Worm (Caenorhabditis elegans) whole organism, L4 larva: ENCODE data around the gene C09E10.3.

Experiments
- D1046.2 ChIP-seq: fragments of 200-800 bp; sonication (Bioruptor generic); IDR thresholded peaks from 2 replicates; pipeline ENCODE4 v1.3.6; 2022; ENCODE audit warnings: missing genetic modification characterization, missing compliant biosample characterization
- F37D6.2 ChIP-seq: sonication (generic microtip); optimal IDR thresholded peaks from 2 replicates; lab custom pipeline; 2016; ENCODE audit warnings: mild to moderate bottlenecking, missing genetic modification characterization, missing compliant biosample characterization
- F44E2.7 ChIP-seq: fragments of 200-800 bp; sonication (Bioruptor generic); IDR thresholded peaks from 2 replicates; pipeline ENCODE4 v2.1.2; 2022; ENCODE audit warnings: missing genetic modification characterization, missing compliant biosample characterization
- R02D3.7 ChIP-seq: fragments of 150-350 bp; sonication (generic microtip); optimal IDR thresholded peaks from 3 replicates; lab custom pipeline; 2014; ENCODE audit warnings: missing biosample characterization, missing genetic modification characterization
- T26A8.4 ChIP-seq: fragments of 200-800 bp; sonication (Bioruptor generic); IDR thresholded peaks from 2 replicates; pipeline ENCODE4 v1.3.6; 2022; ENCODE audit warnings: missing genetic modification characterization, missing compliant biosample characterization
- ZK546.5 ChIP-seq, 2 experiments: sonication (generic microtip); optimal IDR thresholded peaks; 2 replicates each; lab custom pipeline; 2017; ENCODE audit warnings: missing biosample characterization in 2 of 2, missing genetic modification characterization in 2 of 2
- aha-1 ChIP-seq: fragments of 150-350 bp; peaks from one replicate; lab custom pipeline; 2014; ENCODE audit warnings: missing biosample characterization, missing genetic modification characterization
- aly-2 ChIP-seq: sonication (generic microtip); optimal IDR thresholded peaks from 2 replicates; lab custom pipeline; 2018; ENCODE audit warnings: missing biosample characterization, missing genetic modification characterization
- ama-1 ChIP-seq: fragments of 150-350 bp; optimal IDR thresholded peaks from 2 replicates; lab custom pipeline; 2014; ENCODE audit warnings: inconsistent platforms, mixed read lengths
- attf-4 ChIP-seq: sonication (generic microtip); optimal IDR thresholded peaks from 3 replicates; lab custom pipeline; 2017; ENCODE audit warnings: missing biosample characterization, missing genetic modification characterization
- ceh-82 ChIP-seq: sonication (generic microtip); optimal IDR thresholded peaks from 2 replicates; lab custom pipeline; 2017; ENCODE audit warnings: missing biosample characterization, missing genetic modification characterization
- ctbp-1 ChIP-seq: fragments of 200-800 bp; sonication (Bioruptor generic); IDR thresholded peaks from 2 replicates; pipeline ENCODE4 v1.3.6; 2022; ENCODE audit warnings: missing genetic modification reagents, missing genetic modification characterization, missing compliant biosample characterization
- dmd-9 ChIP-seq: fragments of 200-800 bp; sonication (Bioruptor generic); IDR thresholded peaks from 2 replicates; pipeline ENCODE4 v1.3.6; 2022; ENCODE audit warnings: missing genetic modification reagents, missing genetic modification characterization, missing compliant biosample characterization
- duxl-1 ChIP-seq: sonication (generic microtip); optimal IDR thresholded peaks from 2 replicates; lab custom pipeline; 2016; ENCODE audit warnings: mild to moderate bottlenecking, missing genetic modification characterization, moderate library complexity, missing compliant biosample characterization; ENCODE audit not compliant: poor library complexity
- dve-1 ChIP-seq: sonication (generic microtip); optimal IDR thresholded peaks from 2 replicates; lab custom pipeline; 2017; ENCODE audit warnings: antibody characterized with exemption, mild to moderate bottlenecking, missing genetic modification characterization, missing compliant biosample characterization; ENCODE audit not compliant: insufficient read depth
- egl-27 ChIP-seq: sonication (generic microtip); optimal IDR thresholded peaks from 3 replicates; lab custom pipeline; 2017; ENCODE audit warnings: missing biosample characterization, missing genetic modification reagents, missing genetic modification characterization
- fkh-10 ChIP-seq: fragments of 150-350 bp; optimal IDR thresholded peaks from 2 replicates; lab custom pipeline; 2014; ENCODE audit warnings: missing biosample characterization, missing genetic modification reagents, missing genetic modification characterization
- hif-1 ChIP-seq, 2 experiments: sonication (generic microtip); optimal IDR thresholded peaks; 2 replicates each; lab custom pipeline; 2016 to 2017; ENCODE audit warnings: missing compliant biosample characterization in 2 of 2, missing genetic modification characterization in 2 of 2, missing genetic modification reagents in 2 of 2, missing genotype in 2 of 2, mild to moderate bottlenecking in 1 of 2
- hlh-11 ChIP-seq: fragments of 200-800 bp; sonication (Bioruptor generic); optimal IDR thresholded peaks from 2 replicates; lab custom pipeline; 2018; ENCODE audit warnings: mild to moderate bottlenecking, missing genetic modification characterization, missing compliant biosample characterization
- hlh-30 ChIP-seq: sonication (generic microtip); optimal IDR thresholded peaks from 2 replicates; lab custom pipeline; 2017; ENCODE audit warnings: antibody characterized with exemption, mild to moderate bottlenecking, missing genetic modification characterization, missing compliant biosample characterization; ENCODE audit not compliant: insufficient read depth
- hmg-1.1 ChIP-seq: fragments of 200-800 bp; sonication (Bioruptor generic); IDR thresholded peaks from 2 replicates; pipeline ENCODE4 v1.3.6; 2022; ENCODE audit warnings: missing genetic modification reagents, missing genetic modification characterization, missing compliant biosample characterization
- lin-1 ChIP-seq: fragments of 200-800 bp; sonication (Bioruptor generic); IDR thresholded peaks from 2 replicates; pipeline ENCODE4 v1.3.6; 2022; ENCODE audit warnings: missing genetic modification reagents, missing genetic modification characterization, missing compliant biosample characterization
- lin-15B ChIP-seq: fragments of 150-350 bp; sonication (generic microtip); optimal IDR thresholded peaks from 3 replicates; lab custom pipeline; 2014; ENCODE audit warnings: missing biosample characterization, missing genetic modification characterization
- lsy-2 ChIP-seq, 2 experiments: fragments of 150-350 bp in 1 of 2; sonication (generic microtip) in 1 of 2; optimal IDR thresholded peaks; 2 replicates each; lab custom pipeline; 2014 to 2017; ENCODE audit warnings: missing biosample characterization in 2 of 2, missing genetic modification characterization in 2 of 2
- mdl-1 ChIP-seq, 2 experiments: fragments of 150-350 bp in 1 of 2; sonication (generic microtip) in 1 of 2; optimal IDR thresholded peaks; 2 replicates each; lab custom pipeline; 2014 to 2017; ENCODE audit warnings: missing biosample characterization in 2 of 2, missing genetic modification characterization in 2 of 2
- mep-1 ChIP-seq: fragments of 150-350 bp; sonication (generic microtip); optimal IDR thresholded peaks from 3 replicates; lab custom pipeline; 2014; ENCODE audit warnings: missing biosample characterization, missing genetic modification characterization
- mes-2 ChIP-seq: sonication (generic microtip); optimal IDR thresholded peaks from 2 replicates; lab custom pipeline; 2016; ENCODE audit warnings: missing genotype, mild to moderate bottlenecking, missing genetic modification characterization, missing compliant biosample characterization; ENCODE audit not compliant: poor library complexity, severe bottlenecking
- mxl-2 ChIP-seq: fragments of 200-800 bp; sonication (Bioruptor generic); conservative IDR thresholded peaks from 2 replicates; pipeline ENCODE4 v1.3.6; 2022; ENCODE audit warnings: missing genetic modification reagents, missing genetic modification characterization, missing compliant biosample characterization
- mxl-3 ChIP-seq: fragments of 200-800 bp; sonication (Bioruptor generic); optimal IDR thresholded peaks from 2 replicates; lab custom pipeline; 2018; ENCODE audit warnings: mild to moderate bottlenecking, missing genetic modification characterization, missing compliant biosample characterization
- nhr-10 ChIP-seq: fragments of 150-350 bp; optimal IDR thresholded peaks from 2 replicates; lab custom pipeline; 2014; ENCODE audit warnings: missing biosample characterization, missing genetic modification characterization
- nhr-237 ChIP-seq: sonication (generic microtip); optimal IDR thresholded peaks from 2 replicates; lab custom pipeline; 2017; ENCODE audit warnings: missing biosample characterization, missing genetic modification characterization
- nhr-28 ChIP-seq: fragments of 150-350 bp; optimal IDR thresholded peaks from 2 replicates; lab custom pipeline; 2014; ENCODE audit warnings: missing biosample characterization, missing genetic modification characterization
- nhr-42 ChIP-seq: fragments of 200-800 bp; sonication (Bioruptor generic); IDR thresholded peaks from 2 replicates; pipeline ENCODE4 v1.3.6; 2022; ENCODE audit warnings: missing genetic modification characterization, missing compliant biosample characterization
- nhr-77 ChIP-seq: fragments of 150-350 bp; optimal IDR thresholded peaks from 2 replicates; lab custom pipeline; 2014; ENCODE audit warnings: missing biosample characterization, missing genetic modification characterization
- pqm-1 ChIP-seq: sonication (generic microtip); optimal IDR thresholded peaks from 2 replicates; lab custom pipeline; 2017; ENCODE audit warnings: missing biosample characterization, missing genetic modification characterization
- rbr-2 ChIP-seq: sonication (generic microtip); optimal IDR thresholded peaks from 2 replicates; lab custom pipeline; 2016; ENCODE audit warnings: missing genotype, missing genetic modification characterization, missing compliant biosample characterization
- set-16 ChIP-seq: fragments of 200-800 bp; sonication (Bioruptor generic); IDR thresholded peaks from 2 replicates; pipeline ENCODE4 v1.3.6; 2022; ENCODE audit warnings: missing genetic modification reagents, missing genetic modification characterization, missing compliant biosample characterization
- snpc-1.2 ChIP-seq: fragments of 200-800 bp; sonication (Bioruptor generic); IDR thresholded peaks from 2 replicates; pipeline ENCODE4 v1.3.6; 2022; ENCODE audit warnings: missing genetic modification reagents, missing genetic modification characterization, missing compliant biosample characterization
- unc-39 ChIP-seq: sonication (generic microtip); optimal IDR thresholded peaks from 2 replicates; lab custom pipeline; 2017; ENCODE audit warnings: missing biosample characterization, missing genetic modification characterization
- unc-62 ChIP-seq, 3 experiments: fragments of 150-350 bp in 1 of 3; sonication (generic microtip); optimal IDR thresholded peaks in 2 of 3; peaks in 1 of 3; 1 replicate in 1 of 3; 2 replicates in 2 of 3; lab custom pipeline; 2014 to 2017; ENCODE audit warnings: missing biosample characterization in 3 of 3, missing genetic modification characterization in 3 of 3, missing genetic modification reagents in 3 of 3, missing genotype in 1 of 3
- vab-7 ChIP-seq: fragments of 200-800 bp; sonication (Bioruptor generic); IDR thresholded peaks from 2 replicates; pipeline ENCODE4 v1.3.6; 2022; ENCODE audit warnings: missing genetic modification reagents, missing genetic modification characterization, missing compliant biosample characterization
- zag-1 ChIP-seq: fragments of 150-350 bp; optimal IDR thresholded peaks from 2 replicates; lab custom pipeline; 2014; ENCODE audit warnings: missing biosample characterization, missing genetic modification characterization
- zip-11 ChIP-seq: fragments of 200-800 bp; sonication (Bioruptor generic); IDR thresholded peaks from 2 replicates; pipeline ENCODE4 v1.3.6; 2022; ENCODE audit warnings: missing genetic modification characterization, missing compliant biosample characterization
- zip-2 ChIP-seq: fragments of 150-350 bp; optimal IDR thresholded peaks from 2 replicates; lab custom pipeline; 2014; ENCODE audit warnings: missing biosample characterization, missing genetic modification characterization
- ztf-7 ChIP-seq: fragments of 150-350 bp; optimal IDR thresholded peaks from 2 replicates; lab custom pipeline; 2014; ENCODE audit warnings: missing biosample characterization, missing genetic modification characterization

The C09E10.3 gene

DNA sequence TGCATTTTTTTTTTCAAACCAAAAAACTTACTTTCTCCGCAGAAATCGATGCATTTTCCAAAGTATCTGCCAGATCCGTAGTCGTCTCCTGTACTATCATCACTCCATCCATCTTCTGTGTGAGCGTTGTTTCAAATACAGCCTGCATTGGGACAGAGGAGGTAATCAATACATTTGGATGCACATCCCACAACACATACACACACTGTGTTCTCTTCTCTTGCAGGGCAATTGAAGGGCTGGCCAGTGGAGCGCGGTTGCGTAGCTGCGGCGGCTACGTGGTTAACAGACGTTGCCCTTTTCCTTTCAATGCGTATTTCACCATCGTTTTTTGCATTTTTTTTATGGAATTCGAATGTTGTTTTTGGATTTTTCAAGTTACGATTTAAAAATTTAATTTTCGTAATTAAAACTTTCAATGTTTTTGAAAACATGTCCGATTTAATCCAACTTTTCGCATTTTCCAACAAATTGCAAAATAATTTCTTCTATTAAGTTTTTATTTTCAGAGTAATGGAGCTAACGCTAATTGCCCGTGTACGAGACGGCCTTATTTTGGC lies 43.9 kb upstream of the C09E10.3 start, which contains the start of the genes stau-1 and sec-22 (continued):
- TF ChIP-seq duxl-1 (tag; lab: Kevin White, UChicago) (no peak), lin-1 (no peak), mxl-2 (GFP tag; lab: Robert Waterston, UW) (no peak), snpc-1.2 (GFP tag; lab: Robert Waterston, UW) (no peak), R02D3.7 (tag; lab: Kevin White, UChicago) (no peak), F44E2.7 (GFP tag; lab: Robert Waterston, UW) (no peak), nhr-28 (tag; lab: Kevin White, UChicago) (peak; percentile 52), ztf-7 (tag; lab: Kevin White, UChicago) (no peak), hif-1 (tag; optimal IDR thresholded peaks at IDR 0.05; lab: Kevin White, UChicago) (peak in 1 of 2 experiments; percentile 41), T26A8.4 (GFP tag; lab: Robert Waterston, UW) (no peak), pqm-1 (tag; lab: Kevin White, UChicago) (no peak), nhr-77 (tag; lab: Kevin White, UChicago) (no peak), zag-1 (tag; lab: Kevin White, UChicago) (no peak), egl-27 (tag; lab: Kevin White, UChicago) (no peak), nhr-42 (GFP tag; lab: Robert Waterston, UW) (no peak), mes-2 (tag; lab: Kevin White, UChicago) (peak; percentile 74), ctbp-1 (GFP tag; lab: Robert Waterston, UW) (0 out of 2 replicates have a peak, but pooled peaks have one; percentile 21), ceh-82 (no peak), dmd-9 (GFP tag; lab: Robert Waterston, UW) (no peak), dve-1 (tag; lab: Kevin White, UChicago) (peak; percentile 58), F37D6.2 (tag; lab: Kevin White, UChicago) (no peak), hmg-1.1 (GFP tag; lab: Robert Waterston, UW) (peak; percentile 66), hlh-11 (peak; percentile 34)
- TF ChIP-seq, all 104 proteins: peak for 16

DNA sequence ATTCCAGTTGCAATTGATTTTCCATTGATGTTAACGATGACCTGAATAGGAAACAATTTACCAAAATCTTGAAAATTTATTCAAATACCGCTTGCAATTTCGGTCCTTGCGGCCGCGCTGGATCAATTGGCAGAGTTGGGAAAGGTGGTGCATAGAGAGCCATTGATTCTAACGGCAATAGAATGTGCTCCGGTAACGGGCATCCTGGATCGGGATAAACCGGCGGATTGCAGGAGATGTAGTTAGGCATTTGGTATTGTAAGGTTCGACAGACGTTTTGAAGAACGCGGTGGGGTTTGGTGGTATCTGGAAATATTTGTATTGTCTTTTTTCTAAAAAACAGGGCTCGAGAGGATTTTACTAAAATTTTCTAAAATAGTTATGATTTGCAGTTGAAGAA lies 39.7 kb upstream of the C09E10.3 start:
- no peak for TF ChIP-seq egl-27 (tag; lab: Kevin White, UChicago)
- peak; percentile 94 for TF ChIP-seq aha-1 (tag; lab: Kevin White, UChicago)
- 0 out of 2 replicates have a peak, but pooled peaks have one; percentile 26 for TF ChIP-seq T26A8.4 (GFP tag; lab: Robert Waterston, UW)
- no peak for TF ChIP-seq unc-39

DNA sequence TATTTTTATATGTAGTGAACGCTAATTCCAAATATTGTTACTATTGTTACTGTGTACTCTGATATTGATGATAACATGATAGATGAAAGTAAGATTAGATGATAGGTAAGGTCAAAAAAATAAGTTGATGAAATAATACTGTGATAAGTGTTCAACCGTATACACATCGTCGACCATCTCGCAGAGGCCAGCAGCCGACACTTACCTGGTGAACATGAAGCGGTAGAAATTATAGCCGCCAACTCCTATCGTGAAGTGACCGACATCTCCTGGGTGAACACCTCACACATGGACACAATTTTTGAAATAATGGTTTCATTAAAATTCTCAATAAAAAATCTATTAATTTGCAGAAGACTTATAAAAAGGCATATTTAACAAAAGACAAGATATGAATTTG lies 36.2 kb upstream of the C09E10.3 start:
- TF ChIP-seq ZK546.5 (tag; optimal IDR thresholded peaks at IDR 0.05; lab: Kevin White, UChicago) (no peak), nhr-10 (tag; lab: Kevin White, UChicago) (no peak), zip-2 (no peak), nhr-28 (tag; lab: Kevin White, UChicago) (peak; percentile 12), D1046.2 (GFP tag; lab: Robert Waterston, UW) (no peak), mep-1 (tag; lab: Kevin White, UChicago) (no peak)

DNA sequence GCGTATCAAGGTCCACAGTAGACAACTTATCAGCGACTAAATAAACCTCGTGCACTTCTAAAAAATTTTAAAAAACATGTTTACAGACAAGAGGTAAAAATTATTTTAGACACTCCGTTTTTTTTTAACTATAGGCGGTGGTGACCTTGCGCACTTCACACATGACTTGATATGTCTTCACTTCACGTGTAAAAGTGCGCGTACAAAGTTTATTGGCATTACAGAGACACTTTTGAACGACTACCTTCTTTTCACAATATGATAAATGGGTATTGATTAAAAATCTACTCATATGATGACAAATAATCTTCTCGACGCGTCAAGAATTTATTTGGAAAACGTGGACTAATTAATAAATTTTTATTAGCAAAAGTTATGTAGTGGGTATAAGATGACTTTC lies 35.5 kb upstream of the C09E10.3 start:
- no peak for TF ChIP-seq aly-2 (tag; lab: Kevin White, UChicago)
- TF ChIP-seq nhr-28 (tag; lab: Kevin White, UChicago) = peak; percentile 57
- TF ChIP-seq hif-1 (tag; optimal IDR thresholded peaks at IDR 0.05; lab: Kevin White, UChicago) = peak in 1 of 2 experiments; percentile 3
- TF ChIP-seq attf-4 = no peak
- peak in 1 of 2 experiments; percentile 42 for TF ChIP-seq unc-62 (GFP tag; optimal IDR thresholded peaks at IDR 0.05 in 1 of 2; lab: Kevin White, UChicago)
- no peak for TF ChIP-seq unc-62 (tag; optimal IDR thresholded peaks at IDR 0.05; lab: Kevin White, UChicago)
- peak; percentile 91 for TF ChIP-seq hlh-30 (tag; lab: Kevin White, UChicago)
- TF ChIP-seq zip-11 (GFP tag; lab: Robert Waterston, UW) = no peak
- TF ChIP-seq ama-1 (lab: Kevin White, UChicago) = no peak
- peak; percentile 42 for TF ChIP-seq hlh-11
- TF ChIP-seq set-16 (GFP tag; lab: Robert Waterston, UW) = no peak
- TF ChIP-seq mxl-3 (GFP tag; lab: Kevin White, UChicago) = peak; percentile 35
- TF ChIP-seq vab-7 (GFP tag; lab: Robert Waterston, UW) = no peak
- TF ChIP-seq nhr-237 (tag; lab: Kevin White, UChicago) = no peak
- no peak for TF ChIP-seq rbr-2 (tag; lab: Kevin White, UChicago)
- no peak for TF ChIP-seq F37D6.2 (tag; lab: Kevin White, UChicago)
- peak in 1 of 2 experiments; percentile 68 for TF ChIP-seq mdl-1 (tag; optimal IDR thresholded peaks at IDR 0.05; lab: Kevin White, UChicago)
- TF ChIP-seq unc-39 = no peak
- no peak for TF ChIP-seq nhr-42 (GFP tag; lab: Robert Waterston, UW)
- no peak for TF ChIP-seq fkh-10 (GFP tag; lab: Kevin White, UChicago)
- TF ChIP-seq lsy-2 (tag; optimal IDR thresholded peaks at IDR 0.05; lab: Kevin White, UChicago) = peak in 1 of 2 experiments; percentile 7
- TF ChIP-seq lin-15B = no peak
- peak; percentile 12 for TF ChIP-seq dve-1 (tag; lab: Kevin White, UChicago)
